Fruit fly (Drosophila melanogaster) whole organism, wandering third instar larva: Measurements from ENCODE around the gene CG4455.

Experiments used
- Abd-B ChIP-seq: fragments of >200 bp; optimal IDR thresholded peaks from 2 replicates; lab custom pipeline; 2017; ENCODE audit warnings: missing biosample characterization, missing genetic modification characterization
- GATAd ChIP-seq: sonication (Bioruptor generic); optimal IDR thresholded peaks from 2 replicates; lab custom pipeline; 2016; ENCODE audit warnings: missing biosample characterization, missing genetic modification characterization
- br ChIP-seq: fragments of 200-800 bp; sonication (Bioruptor generic); optimal IDR thresholded peaks from 2 replicates; lab custom pipeline; 2016; ENCODE audit warnings: missing biosample characterization, missing genetic modification characterization
- lola ChIP-seq: fragments of >200 bp; optimal IDR thresholded peaks from 2 replicates; lab custom pipeline; 2017; ENCODE audit warnings: missing biosample characterization, missing genetic modification characterization
- psq ChIP-seq: fragments of 200-800 bp; sonication (Bioruptor generic); optimal IDR thresholded peaks from 3 replicates; lab custom pipeline; 2017; ENCODE audit warnings: missing biosample characterization, mild to moderate bottlenecking, missing genetic modification characterization, moderate library complexity

DNA sequence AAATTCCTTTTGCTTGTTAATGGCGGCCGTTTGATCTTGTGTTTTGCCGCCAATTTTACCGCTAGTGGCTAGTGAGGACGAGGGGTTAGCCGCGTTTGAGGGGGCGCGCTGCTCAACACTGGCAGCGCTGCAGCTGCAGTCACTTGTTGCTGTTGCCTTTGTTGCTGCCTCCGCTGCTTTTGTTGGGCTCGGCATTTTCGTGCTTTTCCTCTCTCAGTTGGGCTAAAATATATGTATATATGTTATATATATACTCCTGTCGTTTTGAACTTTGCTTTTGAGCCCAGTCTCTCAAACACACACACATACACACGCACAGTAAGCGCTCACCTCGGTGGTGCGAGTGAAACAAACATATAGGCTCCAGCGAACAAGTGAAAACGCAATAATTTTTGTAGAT lies 27.9 kb upstream of the CG4455 start:
- TF ChIP-seq GATAd (GFP tag; lab: Kevin White, UChicago) = no peak
- no peak for TF ChIP-seq Abd-B
- TF ChIP-seq psq = no peak
- TF ChIP-seq br (GFP tag; lab: Kevin White, UChicago) = no peak
- TF ChIP-seq lola (GFP tag; lab: Kevin White, UChicago) = no peak
